Worm (Caenorhabditis elegans) whole organism, late embryonic: ENCODE results near the gene C26F1.3.

Experiments
- Y22D7AL.16 ChIP-seq: sonication (generic microtip); optimal IDR thresholded peaks from 2 replicates; lab custom pipeline; 2016; ENCODE audit warnings: missing genetic modification characterization, missing compliant biosample characterization
- ceh-19 ChIP-seq: fragments of 200-800 bp; sonication (Bioruptor generic); optimal IDR thresholded peaks from 2 replicates; lab custom pipeline; 2018; ENCODE audit warnings: mild to moderate bottlenecking, missing genetic modification characterization, missing compliant biosample characterization
- ceh-22 ChIP-seq: sonication (generic microtip); optimal IDR thresholded peaks from 2 replicates; lab custom pipeline; 2017; ENCODE audit warnings: missing biosample characterization, missing genetic modification characterization
- ceh-6 ChIP-seq: fragments of 200-800 bp; sonication (Bioruptor generic); optimal IDR thresholded peaks from 2 replicates; lab custom pipeline; 2018; ENCODE audit warnings: mild to moderate bottlenecking, missing genetic modification characterization, missing compliant biosample characterization
- ceh-9 ChIP-seq: sonication (generic microtip); optimal IDR thresholded peaks from 2 replicates; lab custom pipeline; 2016; ENCODE audit warnings: mild to moderate bottlenecking, missing genetic modification characterization, inconsistent platforms, missing compliant biosample characterization
- dmd-4 ChIP-seq: sonication (generic microtip); optimal IDR thresholded peaks from 2 replicates; lab custom pipeline; 2016; ENCODE audit warnings: borderline replicate concordance, missing genetic modification characterization, missing compliant biosample characterization
- elt-2 ChIP-seq: sonication (generic microtip); optimal IDR thresholded peaks from 2 replicates; lab custom pipeline; 2016; ENCODE audit warnings: missing genetic modification reagents, missing genetic modification characterization, missing compliant biosample characterization
- ets-4 ChIP-seq: sonication (generic microtip); optimal IDR thresholded peaks from 2 replicates; lab custom pipeline; 2016; ENCODE audit warnings: missing genetic modification characterization, missing compliant biosample characterization
- fkh-10 ChIP-seq: fragments of 150-350 bp; optimal IDR thresholded peaks from 2 replicates; lab custom pipeline; 2014; ENCODE audit warnings: missing biosample characterization, missing genetic modification reagents, missing genetic modification characterization
- mec-3 ChIP-seq: sonication (generic microtip); optimal IDR thresholded peaks from 2 replicates; lab custom pipeline; 2016; ENCODE audit warnings: borderline replicate concordance, missing genetic modification characterization, missing compliant biosample characterization
- nhr-11 ChIP-seq: fragments of 150-350 bp; optimal IDR thresholded peaks from 2 replicates; lab custom pipeline; 2014; ENCODE audit warnings: missing biosample characterization, missing genetic modification characterization
- pha-4 ChIP-seq: fragments of 150-350 bp; optimal IDR thresholded peaks from 2 replicates; lab custom pipeline; 2018; ENCODE audit warnings: missing biosample characterization, missing genetic modification reagents, missing genetic modification characterization
- sox-4 ChIP-seq: sonication (generic microtip); optimal IDR thresholded peaks from 2 replicates; lab custom pipeline; 2017; ENCODE audit warnings: mild to moderate bottlenecking, missing genetic modification characterization, inconsistent platforms, missing compliant biosample characterization
- syd-9 ChIP-seq: sonication (generic microtip); optimal IDR thresholded peaks from 2 replicates; lab custom pipeline; 2016; ENCODE audit warnings: mild to moderate bottlenecking, missing genetic modification characterization, moderate library complexity, missing compliant biosample characterization

- TF ChIP-seq nhr-11 = no peak
- no peak for TF ChIP-seq ceh-19 (GFP tag; lab: Kevin White, UChicago)
- no peak for TF ChIP-seq ceh-6
- TF ChIP-seq dmd-4 = no peak
- no peak for TF ChIP-seq elt-2
- no peak for TF ChIP-seq pha-4
- no peak for TF ChIP-seq syd-9
- TF ChIP-seq mec-3 (tag; lab: Kevin White, UChicago) = no peak
- TF ChIP-seq Y22D7AL.16 (tag; lab: Kevin White, UChicago) = no peak
- no peak for TF ChIP-seq fkh-10
- no peak for TF ChIP-seq ets-4 (tag; lab: Kevin White, UChicago)
- TF ChIP-seq ceh-9 = no peak
- no peak for TF ChIP-seq ceh-22 (tag; lab: Kevin White, UChicago)
- no peak for TF ChIP-seq sox-4
Measured at ce11 chrV:7806629-7807028, 29.5 kb downstream of the C26F1.3 start.
